Worm (Caenorhabditis elegans) whole organism, L4 larva: ENCODE measurements around the gene vms-1.

Experiments used
- F10B5.3 ChIP-seq: sonication (generic microtip); optimal IDR thresholded peaks from 2 replicates; lab custom pipeline; 2016; ENCODE audit warnings: mild to moderate bottlenecking, missing genetic modification characterization, missing compliant biosample characterization
- F49E8.2 ChIP-seq: sonication (generic microtip); optimal IDR thresholded peaks from 2 replicates; lab custom pipeline; 2016; ENCODE audit warnings: missing compliant biosample characterization, mild to moderate bottlenecking, missing genetic modification characterization, borderline replicate concordance
- R02D3.7 ChIP-seq: fragments of 150-350 bp; sonication (generic microtip); optimal IDR thresholded peaks from 3 replicates; lab custom pipeline; 2014; ENCODE audit warnings: missing biosample characterization, missing genetic modification characterization
- Y5F2A.4 ChIP-seq: fragments of 200-800 bp; sonication (Bioruptor generic); optimal IDR thresholded peaks from 2 replicates; lab custom pipeline; 2018; ENCODE audit warnings: mild to moderate bottlenecking, missing genetic modification characterization, missing compliant biosample characterization
- ZK337.2 ChIP-seq: fragments of 200-800 bp; sonication (Bioruptor generic); IDR thresholded peaks from 2 replicates; pipeline ENCODE4 v1.3.6; 2022; ENCODE audit warnings: missing genetic modification reagents, missing genetic modification characterization, missing compliant biosample characterization
- aha-1 ChIP-seq: fragments of 150-350 bp; peaks from one replicate; lab custom pipeline; 2014; ENCODE audit warnings: missing biosample characterization, missing genetic modification characterization
- ama-1 ChIP-seq: fragments of 150-350 bp; optimal IDR thresholded peaks from 2 replicates; lab custom pipeline; 2014; ENCODE audit warnings: inconsistent platforms, mixed read lengths
- arid-1 ChIP-seq: fragments of 200-800 bp; sonication (Bioruptor generic); conservative IDR thresholded peaks from 2 replicates; pipeline ENCODE4 v1.3.6; 2022; ENCODE audit warnings: missing genetic modification reagents, missing genetic modification characterization, missing compliant biosample characterization
- ceh-20 ChIP-seq: fragments of 200-800 bp; sonication (Bioruptor generic); IDR thresholded peaks from 2 replicates; pipeline ENCODE4 v1.3.6; 2022; ENCODE audit warnings: missing genetic modification reagents, missing genetic modification characterization, missing compliant biosample characterization
- ceh-28 ChIP-seq: fragments of 150-350 bp; optimal IDR thresholded peaks from 2 replicates; lab custom pipeline; 2014; ENCODE audit warnings: missing biosample characterization, missing genetic modification reagents, missing genetic modification characterization
- ceh-44 ChIP-seq: fragments of 200-800 bp; sonication (Bioruptor generic); IDR thresholded peaks from 2 replicates; pipeline ENCODE4 v1.3.6; 2022; ENCODE audit warnings: missing genetic modification reagents, missing genetic modification characterization, missing compliant biosample characterization
- ceh-62 ChIP-seq: sonication (generic microtip); optimal IDR thresholded peaks from 2 replicates; lab custom pipeline; 2017; ENCODE audit warnings: missing biosample characterization, missing genetic modification characterization
- ces-1 ChIP-seq: fragments of 150-350 bp; sonication (generic microtip); optimal IDR thresholded peaks from 4 replicates; lab custom pipeline; 2014; ENCODE audit warnings: missing biosample characterization, missing genetic modification reagents, missing genetic modification characterization
- dmd-6 ChIP-seq: fragments of 200-800 bp; sonication (Bioruptor generic); IDR thresholded peaks from 2 replicates; pipeline ENCODE4 v1.3.6; 2022; ENCODE audit warnings: missing genetic modification reagents, missing genetic modification characterization, missing compliant biosample characterization
- dve-1 ChIP-seq: sonication (generic microtip); optimal IDR thresholded peaks from 2 replicates; lab custom pipeline; 2017; ENCODE audit warnings: antibody characterized with exemption, mild to moderate bottlenecking, missing genetic modification characterization, missing compliant biosample characterization; ENCODE audit not compliant: insufficient read depth
- fos-1 ChIP-seq: fragments of 150-350 bp; optimal IDR thresholded peaks from 2 replicates; lab custom pipeline; 2014; ENCODE audit warnings: missing biosample characterization, missing genetic modification characterization
- lim-7 ChIP-seq: fragments of 200-800 bp; sonication (Bioruptor generic); IDR thresholded peaks from 2 replicates; pipeline ENCODE4 v1.3.6; 2022; ENCODE audit warnings: missing genetic modification characterization, missing compliant biosample characterization
- lin-29 ChIP-seq: fragments of 200-800 bp; sonication (Bioruptor generic); IDR thresholded peaks from 2 replicates; pipeline ENCODE4 v1.3.6; 2022; ENCODE audit warnings: missing genetic modification reagents, missing genetic modification characterization, missing compliant biosample characterization
- madf-5 ChIP-seq, 2 experiments: fragments of 200-800 bp; sonication (Bioruptor generic); IDR thresholded peaks; 2 replicates each; pipeline ENCODE4 v1.3.6; 2022; ENCODE audit warnings: missing compliant biosample characterization in 2 of 2, missing genetic modification characterization in 2 of 2
- madf-9 ChIP-seq: fragments of 200-800 bp; sonication (Bioruptor generic); conservative IDR thresholded peaks from 2 replicates; pipeline ENCODE4 v1.3.6; 2022; ENCODE audit warnings: missing genetic modification reagents, missing genetic modification characterization, missing compliant biosample characterization
- mdt-29 ChIP-seq: fragments of 200-800 bp; sonication (Bioruptor generic); IDR thresholded peaks from 2 replicates; pipeline ENCODE4 v1.3.6; 2022; ENCODE audit warnings: missing genetic modification reagents, missing genetic modification characterization, missing compliant biosample characterization
- nhr-25 ChIP-seq: sonication (generic microtip); optimal IDR thresholded peaks from 2 replicates; lab custom pipeline; 2017; ENCODE audit warnings: missing genetic modification characterization, mild to moderate bottlenecking, missing compliant biosample characterization, antibody characterized with exemption, moderate library complexity, borderline replicate concordance; ENCODE audit not compliant: insufficient read depth
- nhr-76 ChIP-seq: fragments of 150-350 bp; optimal IDR thresholded peaks from 2 replicates; lab custom pipeline; 2014; ENCODE audit warnings: missing biosample characterization, missing genetic modification characterization
- nhr-77 ChIP-seq: fragments of 150-350 bp; optimal IDR thresholded peaks from 2 replicates; lab custom pipeline; 2014; ENCODE audit warnings: missing biosample characterization, missing genetic modification characterization
- sdz-12 ChIP-seq: fragments of 200-800 bp; sonication (Bioruptor generic); optimal IDR thresholded peaks from 2 replicates; lab custom pipeline; 2018; ENCODE audit warnings: mild to moderate bottlenecking, missing genetic modification characterization, missing compliant biosample characterization
- set-16 ChIP-seq: fragments of 200-800 bp; sonication (Bioruptor generic); IDR thresholded peaks from 2 replicates; pipeline ENCODE4 v1.3.6; 2022; ENCODE audit warnings: missing genetic modification reagents, missing genetic modification characterization, missing compliant biosample characterization
- snpc-4 ChIP-seq: fragments of 150-350 bp; optimal IDR thresholded peaks from 2 replicates; lab custom pipeline; 2014; ENCODE audit warnings: missing biosample characterization, missing genetic modification characterization
- tra-1 ChIP-seq: fragments of 200-800 bp; sonication (Bioruptor generic); IDR thresholded peaks from 2 replicates; pipeline ENCODE4 v1.3.6; 2022; ENCODE audit warnings: missing genetic modification reagents, missing genetic modification characterization, missing compliant biosample characterization
- unc-39 ChIP-seq: sonication (generic microtip); optimal IDR thresholded peaks from 2 replicates; lab custom pipeline; 2017; ENCODE audit warnings: missing biosample characterization, missing genetic modification characterization
- unc-62 ChIP-seq, 3 experiments: fragments of 150-350 bp in 1 of 3; sonication (generic microtip); optimal IDR thresholded peaks in 2 of 3; peaks in 1 of 3; 1 replicate in 1 of 3; 2 replicates in 2 of 3; lab custom pipeline; 2014 to 2017; ENCODE audit warnings: missing biosample characterization in 3 of 3, missing genetic modification characterization in 3 of 3, missing genetic modification reagents in 3 of 3, missing genotype in 1 of 3

Gene vms-1

ce11 chrIII:8109459-8110057, 21.2 kb downstream of the vms-1 start (continued):
- peak; percentile 71 for TF ChIP-seq ZK337.2 (GFP tag; lab: Robert Waterston, UW)
- no peak for TF ChIP-seq ceh-62 (tag; lab: Kevin White, UChicago)
- TF ChIP-seq R02D3.7 (tag; lab: Kevin White, UChicago) = no peak
- no peak for TF ChIP-seq nhr-76
- TF ChIP-seq snpc-4 (tag; lab: Kevin White, UChicago) = no peak
- TF ChIP-seq ama-1 (lab: Kevin White, UChicago) = no peak
- peak; percentile 66 for TF ChIP-seq tra-1
- TF ChIP-seq fos-1 (tag; lab: Kevin White, UChicago) = no peak
- TF ChIP-seq nhr-25 (tag; lab: Kevin White, UChicago) = no peak
- TF ChIP-seq unc-39 (tag; lab: Kevin White, UChicago) = no peak
- peak; percentile 83 for TF ChIP-seq ceh-44
- no peak for TF ChIP-seq lin-29 (GFP tag; lab: Robert Waterston, UW)
- peak; percentile 58 for TF ChIP-seq dve-1 (tag; lab: Kevin White, UChicago)
- peak; percentile 71 for TF ChIP-seq madf-9
- no peak for TF ChIP-seq ces-1 (GFP tag; lab: Kevin White, UChicago)
- no peak for TF ChIP-seq ceh-28 (tag; lab: Kevin White, UChicago)
- peak; percentile 53 for TF ChIP-seq sdz-12 (GFP tag; lab: Kevin White, UChicago)
- peak; percentile 62 for TF ChIP-seq nhr-77 (tag; lab: Kevin White, UChicago)
- peak; percentile 46; the same call in 1 of the 2 replicates for TF ChIP-seq set-16
- no peak for TF ChIP-seq F10B5.3 (tag; lab: Kevin White, UChicago)
- no peak for TF ChIP-seq Y5F2A.4 (GFP tag; lab: Kevin White, UChicago)
- TF ChIP-seq aha-1 (tag; lab: Kevin White, UChicago) = peak; percentile 95

DNA sequence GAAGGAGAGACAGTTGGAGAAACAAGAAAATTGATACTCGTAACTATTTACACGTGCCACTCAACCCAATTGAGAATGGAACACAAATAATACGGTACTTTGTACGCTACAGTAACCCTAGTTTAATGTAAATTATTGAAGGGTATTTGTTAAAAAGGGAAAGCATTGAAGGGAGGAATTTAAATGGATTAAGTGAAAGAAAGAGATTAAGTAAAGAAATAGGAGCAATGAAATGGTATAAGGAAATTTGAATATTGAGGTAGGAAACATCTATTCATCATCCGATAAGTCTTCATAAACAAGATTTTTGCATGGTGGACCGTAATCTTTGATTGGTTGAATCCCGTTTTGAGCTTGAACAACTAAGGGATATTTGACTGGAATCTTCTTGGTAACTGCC, 23.0 kb downstream of the vms-1 start:
- TF ChIP-seq F49E8.2 = no peak
- TF ChIP-seq madf-5 (GFP tag; IDR thresholded peaks at IDR 0.05; lab: Robert Waterston, UW) = no peak
- no peak for TF ChIP-seq lin-29 (GFP tag; lab: Robert Waterston, UW)
- TF ChIP-seq aha-1 (tag; lab: Kevin White, UChicago) = peak; percentile 63
- TF ChIP-seq unc-62 (GFP tag; optimal IDR thresholded peaks at IDR 0.05 in 1 of 2; lab: Kevin White, UChicago) = peak in 1 of 2 experiments; percentile 52
- no peak for TF ChIP-seq unc-62 (tag; optimal IDR thresholded peaks at IDR 0.05; lab: Kevin White, UChicago)

- TF ChIP-seq set-16 (peak; percentile 59), madf-5 (GFP tag; IDR thresholded peaks at IDR 0.05; lab: Robert Waterston, UW) (0 out of 4 replicates have a peak, but pooled peaks of 1 of the 2 experiments have one; percentile 27), lim-7 (0 out of 2 replicates have a peak, but pooled peaks have one; percentile 36), fos-1 (tag; lab: Kevin White, UChicago) (no peak), ceh-20 (GFP tag; lab: Robert Waterston, UW) (no peak)
Observed at ce11 chrIII:8115877-8116276, 27.5 kb downstream of the vms-1 start.

DNA sequence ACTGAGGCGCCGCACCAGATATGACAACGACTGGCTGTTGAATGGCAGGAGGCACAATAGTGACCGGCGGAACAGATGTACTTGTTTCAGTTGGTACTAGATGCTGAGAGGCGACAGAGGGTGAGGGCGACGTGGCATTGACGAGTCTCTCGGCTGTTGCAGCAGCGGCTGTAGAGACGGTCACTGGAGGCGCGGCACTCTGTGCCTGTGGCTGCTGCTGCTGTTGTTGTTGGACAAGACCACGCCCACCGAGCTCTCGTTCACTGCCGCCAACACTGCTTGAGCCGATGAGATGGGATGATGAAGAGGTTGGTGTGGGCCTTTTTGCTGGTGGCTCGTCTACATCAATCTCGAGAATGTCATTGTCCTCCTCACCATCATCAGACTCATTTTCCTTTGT, 28.8 kb downstream of the vms-1 start:
- TF ChIP-seq F49E8.2 (no peak), mdt-29 (GFP tag; lab: Robert Waterston, UW) (no peak), set-16 (peak; percentile 83)

DNA sequence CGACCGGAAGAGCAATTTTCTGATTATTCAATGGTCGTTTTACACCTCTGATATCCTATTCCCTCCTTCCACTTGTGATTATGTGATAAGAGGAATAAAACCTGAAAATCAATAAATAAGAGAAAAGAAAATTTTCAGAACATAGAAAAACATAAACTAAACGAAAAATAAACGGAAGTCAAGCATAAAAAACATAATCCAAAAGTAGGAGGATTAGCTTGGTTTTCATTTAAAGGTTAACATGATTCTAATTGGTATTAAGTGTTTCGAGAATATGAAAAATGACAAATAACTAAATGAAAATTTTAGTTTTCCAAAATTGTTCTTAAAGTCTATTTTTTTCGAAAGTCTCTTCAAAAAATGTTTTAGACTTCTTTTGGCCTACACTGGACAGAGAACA, 32.8 kb downstream of the vms-1 start, which contains the start of gene gei-8:
Gene gei-8 (minus strand): TSS at position 101 of the 400 bp plus-strand sequence.
- TF ChIP-seq dmd-6 (GFP tag; lab: Robert Waterston, UW) (no peak), unc-62 (GFP tag; optimal IDR thresholded peaks at IDR 0.05 in 1 of 2; lab: Kevin White, UChicago) (peak in 1 of 2 experiments; percentile 17), unc-62 (tag; optimal IDR thresholded peaks at IDR 0.05; lab: Kevin White, UChicago) (no peak), arid-1 (no peak), F10B5.3 (tag; lab: Kevin White, UChicago) (no peak)
